Fruit fly (Drosophila melanogaster) whole organism, pupa: ENCODE data around the gene CG14017.

Source experiments
- CG10348 ChIP-seq: fragments of 200-800 bp; sonication (Bioruptor generic); IDR thresholded peaks from 2 replicates; pipeline ENCODE4 v1.3.6; 2022; ENCODE audit warnings: missing biosample characterization, missing genetic modification characterization
- CG12605 ChIP-seq: fragments of 200-800 bp; sonication (Bioruptor generic); IDR thresholded peaks from 2 replicates; pipeline ENCODE4 v1.3.6; 2022; ENCODE audit warnings: missing biosample characterization, missing genetic modification characterization
- CG13204 ChIP-seq: fragments of 200-800 bp; sonication (Bioruptor generic); optimal IDR thresholded peaks from 2 replicates; lab custom pipeline; 2018; ENCODE audit warnings: missing biosample characterization, mild to moderate bottlenecking, missing genetic modification characterization, moderate library complexity
- CG14655 ChIP-seq: fragments of 200-800 bp; sonication (Bioruptor generic); optimal IDR thresholded peaks from 3 replicates; lab custom pipeline; 2017; ENCODE audit warnings: mild to moderate bottlenecking, missing biosample characterization, missing genetic modification reagents, missing genetic modification characterization
- CG15710 ChIP-seq: fragments of 200-800 bp; sonication (Bioruptor generic); optimal IDR thresholded peaks from 2 replicates; lab custom pipeline; 2018; ENCODE audit warnings: missing biosample characterization, mild to moderate bottlenecking, missing genetic modification characterization, moderate library complexity
- CG17806 ChIP-seq: fragments of 200-800 bp; sonication (Bioruptor generic); optimal IDR thresholded peaks from 2 replicates; lab custom pipeline; 2018; ENCODE audit warnings: missing biosample characterization, mild to moderate bottlenecking, missing genetic modification characterization, moderate library complexity
- CG32121 ChIP-seq: fragments of 200-800 bp; sonication (Bioruptor generic); IDR thresholded peaks from 2 replicates; pipeline ENCODE4 v1.3.6; 2022; ENCODE audit warnings: missing biosample characterization, missing genetic modification characterization
- CG34367 ChIP-seq: fragments of 200-800 bp; sonication (Bioruptor generic); optimal IDR thresholded peaks from 2 replicates; lab custom pipeline; 2018; ENCODE audit warnings: missing biosample characterization, mild to moderate bottlenecking, missing genetic modification characterization
- CG4496 ChIP-seq: fragments of 200-800 bp; sonication (Bioruptor generic); IDR thresholded peaks from 3 replicates; pipeline ENCODE4 v1.3.6; 2022; ENCODE audit warnings: missing biosample characterization, missing genetic modification characterization
- CG8159 ChIP-seq: fragments of 200-800 bp; sonication (Bioruptor generic); optimal IDR thresholded peaks from 3 replicates; lab custom pipeline; 2018; ENCODE audit warnings: missing biosample characterization, mild to moderate bottlenecking, missing genetic modification characterization, moderate library complexity
- CG8301 ChIP-seq: fragments of 200-800 bp; sonication (Bioruptor generic); optimal IDR thresholded peaks from 2 replicates; lab custom pipeline; 2018; ENCODE audit warnings: missing biosample characterization, mild to moderate bottlenecking, missing genetic modification characterization
- CG9948 ChIP-seq: fragments of 200-800 bp; sonication (Bioruptor generic); optimal IDR thresholded peaks from 2 replicates; lab custom pipeline; 2018; ENCODE audit warnings: missing biosample characterization, mild to moderate bottlenecking, missing genetic modification characterization, moderate library complexity
- D1 ChIP-seq: fragments of 200-800 bp; sonication (Bioruptor generic); optimal IDR thresholded peaks from 2 replicates; lab custom pipeline; 2018; ENCODE audit warnings: missing biosample characterization, mild to moderate bottlenecking, missing genetic modification characterization, moderate library complexity
- EcR ChIP-seq: fragments of 200-800 bp; sonication (Bioruptor generic); optimal IDR thresholded peaks from 3 replicates; lab custom pipeline; 2019; ENCODE audit warnings: missing biosample characterization, missing genetic modification characterization, mild to moderate bottlenecking, moderate library complexity, missing genetic modification reagents
- Ets98B ChIP-seq: fragments of 200-800 bp; sonication (Bioruptor generic); IDR thresholded peaks from 2 replicates; pipeline ENCODE4 v1.3.6; 2022; ENCODE audit warnings: missing biosample characterization, missing genetic modification characterization
- Pif1A ChIP-seq: fragments of 200-800 bp; sonication (Bioruptor generic); optimal IDR thresholded peaks from 3 replicates; lab custom pipeline; 2016; ENCODE audit warnings: missing biosample characterization, missing genetic modification characterization
- Pif1B ChIP-seq: fragments of 200-800 bp; sonication (Bioruptor generic); optimal IDR thresholded peaks from 3 replicates; lab custom pipeline; 2016; ENCODE audit warnings: missing biosample characterization, missing genetic modification characterization
- Snoo ChIP-seq: fragments of 200-800 bp; sonication (Bioruptor generic); optimal IDR thresholded peaks from 3 replicates; lab custom pipeline; 2017; ENCODE audit warnings: missing biosample characterization, mild to moderate bottlenecking, missing genetic modification characterization, inconsistent platforms
- fd96Ca ChIP-seq: fragments of 200-800 bp; sonication (Bioruptor generic); IDR thresholded peaks from 3 replicates; pipeline ENCODE4 v1.3.6; 2022; ENCODE audit warnings: missing biosample characterization, missing genetic modification characterization
- gl ChIP-seq: fragments of 200-800 bp; sonication (Bioruptor generic); optimal IDR thresholded peaks from 2 replicates; lab custom pipeline; 2018; ENCODE audit warnings: missing biosample characterization, mild to moderate bottlenecking, missing genetic modification characterization
- rn ChIP-seq: fragments of 200-800 bp; sonication (Bioruptor generic); IDR thresholded peaks from 2 replicates; pipeline ENCODE4 v1.3.6; 2022; ENCODE audit warnings: missing biosample characterization, missing genetic modification characterization

The CG14017 gene

DNA sequence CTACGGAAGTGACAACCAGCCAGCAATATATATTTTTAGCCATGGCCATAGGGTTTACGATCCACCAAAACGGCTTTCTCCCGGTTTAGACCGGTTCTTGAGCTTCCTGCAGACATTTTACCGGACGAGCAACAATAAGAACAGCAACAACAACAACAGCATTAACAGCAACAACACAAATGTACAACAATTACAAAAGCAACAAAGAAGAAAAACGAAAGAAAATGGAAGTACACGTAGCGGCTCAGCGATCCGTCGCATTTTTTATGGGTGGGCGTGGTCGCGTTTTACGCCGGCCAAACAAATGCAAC lies 7.5 kb upstream of the CG14017 start:
- TF ChIP-seq CG12605: no peak
- no peak for TF ChIP-seq Pif1A (GFP tag; lab: Kevin White, UChicago)
- no peak for TF ChIP-seq CG34367 (tag; lab: Kevin White, UChicago)
- TF ChIP-seq gl: peak; percentile 5
- no peak for TF ChIP-seq CG9948 (tag; lab: Kevin White, UChicago)
- TF ChIP-seq CG14655 (GFP tag; lab: Kevin White, UChicago): no peak
- TF ChIP-seq CG13204 (GFP tag; lab: Kevin White, UChicago): peak; percentile 25
- no peak for TF ChIP-seq Snoo (tag; lab: Kevin White, UChicago)

DNA sequence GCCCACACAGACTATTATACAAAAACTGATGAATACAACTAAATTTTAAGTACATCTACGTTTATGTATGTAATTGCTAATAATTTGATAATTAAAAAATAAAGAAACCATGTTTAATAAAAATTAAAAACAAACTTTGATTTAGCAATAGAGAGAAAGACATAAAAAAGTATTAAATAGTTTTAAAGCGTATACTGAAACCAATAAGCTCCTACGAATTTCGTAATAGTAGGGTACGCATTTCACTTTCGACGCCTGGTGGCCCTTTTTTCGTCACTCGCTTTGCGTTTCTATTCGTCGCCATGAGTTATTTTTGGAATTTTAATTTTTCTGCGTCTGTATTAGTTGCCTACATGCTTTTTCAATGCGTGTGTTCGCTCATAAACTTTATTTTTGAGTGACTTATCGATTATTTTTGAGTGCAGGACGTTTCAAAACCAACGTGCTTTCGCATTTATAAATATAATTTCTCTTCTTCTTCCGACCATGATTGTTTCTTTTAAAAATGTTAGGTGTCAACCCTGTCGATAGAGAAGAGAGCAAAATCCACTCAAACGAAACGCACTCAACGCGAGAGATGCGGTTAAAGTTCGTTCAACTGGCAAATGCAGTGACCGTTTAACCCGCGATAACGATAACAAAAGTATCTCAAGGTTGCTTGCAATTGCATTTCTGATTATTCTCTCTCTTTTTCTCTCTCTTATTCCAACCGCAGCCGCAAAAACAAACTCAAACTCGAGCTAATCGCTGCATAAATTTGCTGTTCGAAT lies 7.0 kb upstream of the CG14017 start, which contains the start of gene Oscillin:
TSS of gene Oscillin (plus strand) at position 569 of the 770 bp plus-strand sequence.
- TF ChIP-seq CG17806 (peak; percentile 76), CG15710 (tag; lab: Kevin White, UChicago) (peak; percentile 29), CG10348 (GFP tag; lab: Robert Waterston, UW) (no peak), CG32121 (GFP tag; lab: Robert Waterston, UW) (peak; percentile 79), CG8159 (tag; lab: Kevin White, UChicago) (peak; percentile 85), CG13204 (GFP tag; lab: Kevin White, UChicago) (no peak), gl (no peak), EcR (GFP tag; lab: Kevin White, UChicago) (peak; percentile 100), CG4496 (peak; percentile 46; the same call in 1 of the 3 replicates), rn (GFP tag; lab: Robert Waterston, UW) (peak; percentile 55; the same call in 1 of the 2 replicates), CG12605 (peak; percentile 75), Snoo (tag; lab: Kevin White, UChicago) (peak; percentile 65), CG9948 (tag; lab: Kevin White, UChicago) (peak; percentile 56), fd96Ca (GFP tag; lab: Robert Waterston, UW) (peak; percentile 61), Ets98B (GFP tag; lab: Robert Waterston, UW) (0 out of 2 replicates have a peak, but pooled peaks have one; percentile 34), Pif1B (GFP tag; lab: Kevin White, UChicago) (peak; percentile 73), CG14655 (GFP tag; lab: Kevin White, UChicago) (peak; percentile 89), Pif1A (GFP tag; lab: Kevin White, UChicago) (peak; percentile 67), CG8301 (tag; lab: Kevin White, UChicago) (peak; percentile 77), CG34367 (tag; lab: Kevin White, UChicago) (peak; percentile 4), D1 (tag; lab: Kevin White, UChicago) (no peak)
- TF ChIP-seq, all 21 proteins: peak for 17

DNA sequence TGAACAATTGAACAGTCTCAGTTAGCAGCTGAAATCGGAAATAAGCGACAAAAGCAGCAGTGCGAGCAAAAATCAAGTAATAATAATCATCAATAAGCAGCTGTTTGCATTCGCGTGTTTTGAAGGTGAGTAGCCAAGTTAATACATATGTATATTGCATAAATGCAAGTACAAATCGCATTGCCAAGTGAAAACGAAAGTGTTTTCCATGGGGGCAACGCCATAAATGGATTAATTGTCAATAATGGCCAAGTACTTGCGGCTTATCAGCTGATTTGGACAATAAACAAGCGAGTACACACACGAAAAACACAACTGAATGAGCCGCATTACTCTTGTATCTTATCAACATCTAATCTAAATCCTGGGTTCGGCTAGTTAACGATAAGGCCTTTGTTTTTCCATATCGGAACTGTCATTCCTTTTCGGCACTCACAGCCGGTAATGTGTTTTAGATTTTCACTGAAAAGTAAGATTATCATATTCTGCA lies 6.4 kb upstream of the CG14017 start:
- TF ChIP-seq Snoo (tag; lab: Kevin White, UChicago) (no peak), CG15710 (tag; lab: Kevin White, UChicago) (no peak), CG32121 (GFP tag; lab: Robert Waterston, UW) (no peak), EcR (GFP tag; lab: Kevin White, UChicago) (no peak)

DNA sequence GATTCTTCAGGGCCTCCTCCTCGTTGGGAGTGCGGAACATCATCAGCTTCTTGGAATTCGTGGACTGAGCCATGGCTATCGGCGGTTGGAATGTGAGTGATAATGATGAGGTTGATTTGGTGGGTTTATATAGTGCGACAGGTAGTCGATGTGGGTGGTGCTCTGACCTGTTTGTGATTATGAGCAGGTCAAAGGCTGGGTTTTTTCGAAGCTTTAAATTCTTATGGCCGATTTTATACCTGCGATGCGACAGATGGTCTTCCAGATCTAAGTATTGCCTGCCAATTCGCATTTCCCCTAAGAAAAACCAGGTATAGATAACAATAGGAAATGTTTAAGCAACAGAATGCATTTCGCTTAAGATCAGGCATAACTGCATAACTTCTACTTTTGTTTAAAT lies 3.0 kb upstream of the CG14017 start, which contains the start of gene CG14014:
TSS of gene CG14014 (minus strand) at position 101 of the 400 bp plus-strand sequence.
- TF ChIP-seq CG9948 (tag; lab: Kevin White, UChicago): no peak
- TF ChIP-seq CG8301 (tag; lab: Kevin White, UChicago): no peak
- TF ChIP-seq Pif1B (GFP tag; lab: Kevin White, UChicago): no peak
- TF ChIP-seq CG12605: no peak

DNA sequence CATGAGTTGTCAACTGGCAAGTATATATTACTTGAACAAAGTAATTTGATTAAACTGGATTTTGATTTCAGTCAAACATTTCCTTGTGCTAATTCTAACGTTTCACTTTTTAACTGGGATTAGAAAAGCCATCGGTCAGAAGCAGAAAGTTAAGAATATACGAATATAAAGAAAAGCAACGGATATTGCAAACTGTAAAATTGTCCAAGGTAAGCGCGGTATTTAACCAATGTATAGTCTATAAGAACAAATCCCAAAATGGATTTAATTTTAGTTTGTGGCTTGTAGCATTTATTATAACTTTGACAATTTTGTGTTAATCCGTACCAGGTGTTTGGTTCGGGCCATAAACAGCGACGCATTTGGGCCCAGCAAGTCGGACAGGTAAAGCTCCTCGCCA lies 2.2 kb upstream of the CG14017 start, which contains the start of gene CG18269:
TSS of gene CG18269 (plus strand) at position 301 of the 400 bp plus-strand sequence.
- TF ChIP-seq CG8159 (tag; lab: Kevin White, UChicago) (no peak), CG12605 (no peak), CG9948 (tag; lab: Kevin White, UChicago) (no peak), CG15710 (tag; lab: Kevin White, UChicago) (no peak), CG13204 (GFP tag; lab: Kevin White, UChicago) (no peak), CG17806 (no peak), Pif1A (GFP tag; lab: Kevin White, UChicago) (no peak), Snoo (tag; lab: Kevin White, UChicago) (no peak), CG34367 (tag; lab: Kevin White, UChicago) (no peak), EcR (GFP tag; lab: Kevin White, UChicago) (no peak), CG8301 (tag; lab: Kevin White, UChicago) (no peak), CG14655 (GFP tag; lab: Kevin White, UChicago) (no peak), CG4496 (no peak), CG32121 (GFP tag; lab: Robert Waterston, UW) (no peak), fd96Ca (GFP tag; lab: Robert Waterston, UW) (no peak), CG10348 (GFP tag; lab: Robert Waterston, UW) (no peak), gl (no peak), rn (GFP tag; lab: Robert Waterston, UW) (no peak), Ets98B (GFP tag; lab: Robert Waterston, UW) (no peak)

DNA sequence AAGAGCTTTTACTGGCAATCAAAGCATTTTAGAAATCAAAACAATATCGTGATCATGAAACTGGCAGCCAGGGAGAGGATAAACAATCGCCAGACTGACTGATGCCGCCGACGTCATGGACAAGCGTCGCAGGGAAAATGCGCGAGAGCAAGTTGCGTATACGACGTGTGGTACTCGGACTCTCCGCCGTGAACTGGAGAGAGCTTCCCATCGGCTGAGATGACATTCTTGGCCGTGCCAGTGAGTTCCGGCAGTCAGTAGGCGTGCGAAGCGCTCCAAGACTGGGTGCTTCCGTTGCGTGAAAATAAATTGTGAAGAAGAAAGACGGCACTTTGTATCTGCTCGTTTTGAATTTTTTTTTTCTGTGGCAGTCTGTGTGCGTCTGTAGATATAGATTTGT lies 1.1 kb downstream of the CG14017 start, which contains the start of gene GluRIIA:
TSS of gene GluRIIA (plus strand) at position 255 of the 400 bp plus-strand sequence.
- TF ChIP-seq Ets98B (GFP tag; lab: Robert Waterston, UW) (no peak), CG14655 (GFP tag; lab: Kevin White, UChicago) (no peak), CG4496 (no peak), CG32121 (GFP tag; lab: Robert Waterston, UW) (no peak), CG12605 (no peak), CG13204 (GFP tag; lab: Kevin White, UChicago) (no peak), Pif1A (GFP tag; lab: Kevin White, UChicago) (no peak), CG10348 (GFP tag; lab: Robert Waterston, UW) (no peak), CG17806 (no peak), CG8301 (tag; lab: Kevin White, UChicago) (no peak), CG9948 (tag; lab: Kevin White, UChicago) (no peak), rn (GFP tag; lab: Robert Waterston, UW) (no peak), Snoo (tag; lab: Kevin White, UChicago) (no peak), CG15710 (tag; lab: Kevin White, UChicago) (no peak), CG8159 (tag; lab: Kevin White, UChicago) (no peak)
